Worm (Caenorhabditis elegans) whole organism, early embryonic: ENCODE measurements around the gene fbxa-94.

Experiments
- B0310.2 ChIP-seq: sonication (generic microtip); optimal IDR thresholded peaks from 2 replicates; lab custom pipeline; 2016; ENCODE audit warnings: mild to moderate bottlenecking, missing genetic modification characterization, missing compliant biosample characterization
- F13C5.2 ChIP-seq: sonication (generic microtip); optimal IDR thresholded peaks from 2 replicates; lab custom pipeline; 2017; ENCODE audit warnings: mild to moderate bottlenecking, missing genetic modification characterization, inconsistent platforms, missing compliant biosample characterization
- aly-1 ChIP-seq: sonication (generic microtip); optimal IDR thresholded peaks from 2 replicates; lab custom pipeline; 2016; ENCODE audit warnings: missing genetic modification characterization, missing compliant biosample characterization
- ama-1 ChIP-seq: fragments of 150-350 bp; optimal IDR thresholded peaks from 2 replicates; lab custom pipeline; 2014
- ceh-13 ChIP-seq: fragments of 200-800 bp; sonication (Bioruptor generic); optimal IDR thresholded peaks from 2 replicates; lab custom pipeline; 2018; ENCODE audit warnings: mild to moderate bottlenecking, missing genetic modification characterization, missing compliant biosample characterization
- ceh-36 ChIP-seq: sonication (generic microtip); optimal IDR thresholded peaks from 2 replicates; lab custom pipeline; 2016; ENCODE audit warnings: missing genetic modification characterization, inconsistent platforms, missing compliant biosample characterization
- ets-7 ChIP-seq: sonication (generic microtip); optimal IDR thresholded peaks from 2 replicates; lab custom pipeline; 2016; ENCODE audit warnings: missing genotype, missing genetic modification characterization, missing compliant biosample characterization
- flt-1 ChIP-seq: fragments of 200-800 bp; sonication (Bioruptor generic); IDR thresholded peaks from 2 replicates; pipeline ENCODE4 v1.3.6; 2022; ENCODE audit warnings: missing genetic modification characterization, missing compliant biosample characterization
- hmbx-1 ChIP-seq: sonication (generic microtip); optimal IDR thresholded peaks from 2 replicates; lab custom pipeline; 2016; ENCODE audit warnings: mild to moderate bottlenecking, missing genetic modification characterization, missing compliant biosample characterization
- hmg-4 ChIP-seq: fragments of 200-800 bp; sonication (Bioruptor generic); optimal IDR thresholded peaks from 2 replicates; lab custom pipeline; 2018; ENCODE audit warnings: mild to moderate bottlenecking, missing genetic modification characterization, missing compliant biosample characterization
- hnd-1 ChIP-seq: sonication (generic microtip); optimal IDR thresholded peaks from 2 replicates; lab custom pipeline; 2016; ENCODE audit warnings: missing genetic modification characterization, missing compliant biosample characterization
- pes-1 ChIP-seq: fragments of 200-800 bp; sonication (Bioruptor generic); IDR thresholded peaks from 2 replicates; pipeline ENCODE4 v1.3.6; 2022; ENCODE audit warnings: missing genetic modification reagents, missing genetic modification characterization, missing compliant biosample characterization
- scrt-1 ChIP-seq: fragments of 200-800 bp; sonication (Bioruptor generic); IDR thresholded peaks from 2 replicates; pipeline ENCODE4 v1.3.6; 2022; ENCODE audit warnings: missing genetic modification characterization, missing compliant biosample characterization
- sea-1 ChIP-seq: fragments of 200-800 bp; sonication (Bioruptor generic); conservative IDR thresholded peaks from 2 replicates; pipeline ENCODE4 v1.3.6; 2022; ENCODE audit warnings: missing genetic modification characterization, missing compliant biosample characterization
- tbx-11 ChIP-seq: fragments of 200-800 bp; sonication (Bioruptor generic); IDR thresholded peaks from 2 replicates; pipeline ENCODE4 v1.3.6; 2022; ENCODE audit warnings: missing genetic modification characterization, missing compliant biosample characterization
- tbx-37 ChIP-seq: fragments of 200-800 bp; sonication (Bioruptor generic); conservative IDR thresholded peaks from 2 replicates; pipeline ENCODE4 v1.3.6; 2022; ENCODE audit warnings: missing genetic modification reagents, missing genetic modification characterization, missing compliant biosample characterization
- tra-4 ChIP-seq: sonication (generic microtip); optimal IDR thresholded peaks from 2 replicates; lab custom pipeline; 2017; ENCODE audit warnings: missing genetic modification characterization, missing compliant biosample characterization

Gene fbxa-94

DNA sequence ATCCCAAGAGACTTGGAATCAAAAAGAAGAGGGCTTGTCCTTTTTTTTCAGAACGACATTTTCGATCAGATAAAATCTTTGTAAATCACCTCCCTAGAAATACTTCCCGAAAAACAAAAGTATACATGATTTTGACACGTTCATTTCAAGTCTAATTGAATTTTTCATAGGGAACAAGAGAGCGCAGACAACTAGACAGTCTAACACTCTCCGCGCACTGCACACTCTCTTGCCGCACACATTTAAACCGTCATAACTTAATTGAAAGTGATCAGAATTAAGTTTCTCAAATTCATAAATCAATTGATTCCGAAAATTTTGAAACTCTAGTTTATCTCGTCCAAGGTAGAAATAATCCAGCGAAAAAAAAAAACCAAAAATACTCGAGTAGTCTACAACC, 13.0 kb upstream of the fbxa-94 start:
- no peak for TF ChIP-seq hnd-1 (tag; lab: Kevin White, UChicago)
- TF ChIP-seq ceh-36, result no peak
- TF ChIP-seq ets-7 (tag; lab: Kevin White, UChicago), result no peak
- no peak for TF ChIP-seq hmg-4 (GFP tag; lab: Kevin White, UChicago)
- TF ChIP-seq tbx-37 (GFP tag; lab: Robert Waterston, UW), result no peak
- no peak for TF ChIP-seq tra-4 (tag; lab: Kevin White, UChicago)
- no peak for TF ChIP-seq flt-1 (GFP tag; lab: Robert Waterston, UW)

DNA sequence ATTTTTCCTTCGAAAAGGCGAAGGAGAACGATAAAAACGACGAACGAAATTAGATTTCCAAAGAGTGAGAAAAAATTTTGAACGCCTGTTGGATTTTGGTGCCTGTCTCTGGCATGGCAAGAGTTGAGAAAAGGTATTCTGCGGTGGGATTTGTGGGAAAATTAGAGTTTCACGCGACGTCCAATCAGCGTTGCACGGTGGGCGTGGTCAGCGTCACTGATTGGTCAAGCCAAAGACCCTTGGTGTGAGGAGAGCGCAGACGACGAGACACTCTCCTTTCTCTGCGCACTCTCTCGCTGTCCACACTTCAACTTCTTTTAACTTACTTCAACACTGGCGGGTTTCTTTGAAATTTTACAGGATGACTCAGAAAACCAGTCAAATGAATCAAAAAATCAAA, 10.2 kb upstream of the fbxa-94 start:
- no peak for TF ChIP-seq flt-1 (GFP tag; lab: Robert Waterston, UW)
- TF ChIP-seq ama-1 (lab: Kevin White, UChicago), result no peak
- no peak for TF ChIP-seq pes-1
- no peak for TF ChIP-seq hmg-4 (GFP tag; lab: Kevin White, UChicago)
- no peak for TF ChIP-seq hmbx-1 (tag; lab: Kevin White, UChicago)
- no peak for TF ChIP-seq sea-1
- no peak for TF ChIP-seq F13C5.2 (tag; lab: Kevin White, UChicago)
- TF ChIP-seq tbx-11 (GFP tag; lab: Robert Waterston, UW), result no peak
- TF ChIP-seq tbx-37 (GFP tag; lab: Robert Waterston, UW), result no peak
- no peak for TF ChIP-seq ceh-36
- no peak for TF ChIP-seq tra-4 (tag; lab: Kevin White, UChicago)
- no peak for TF ChIP-seq scrt-1 (GFP tag; lab: Robert Waterston, UW)
- TF ChIP-seq B0310.2 (tag; lab: Kevin White, UChicago), result no peak
- no peak for TF ChIP-seq hnd-1 (tag; lab: Kevin White, UChicago)
- no peak for TF ChIP-seq aly-1 (tag; lab: Kevin White, UChicago)
- no peak for TF ChIP-seq ceh-13
- no peak for TF ChIP-seq ets-7 (tag; lab: Kevin White, UChicago)

DNA sequence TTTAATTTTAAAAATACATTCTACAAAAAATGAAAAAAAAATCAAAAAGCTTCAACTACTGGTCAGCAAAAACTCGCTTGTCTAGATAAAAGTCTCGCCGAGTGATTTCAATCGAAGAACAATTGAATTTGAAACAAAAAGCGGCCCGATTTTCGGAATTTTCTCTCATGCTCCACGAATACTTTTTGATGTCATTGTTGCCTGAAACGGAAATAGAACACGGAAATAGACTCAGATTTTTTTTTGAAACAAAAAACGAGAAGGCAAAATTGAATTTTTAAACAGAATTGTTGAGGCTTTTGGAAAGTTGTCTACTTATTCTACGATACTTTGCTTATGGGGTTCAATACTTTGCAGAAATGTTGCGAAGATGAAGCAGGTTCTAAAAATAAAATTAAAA, 9.2 kb upstream of the fbxa-94 start:
- no peak for TF ChIP-seq sea-1
- TF ChIP-seq hnd-1 (tag; lab: Kevin White, UChicago), result no peak
- TF ChIP-seq B0310.2 (tag; lab: Kevin White, UChicago), result no peak
- no peak for TF ChIP-seq F13C5.2 (tag; lab: Kevin White, UChicago)

DNA sequence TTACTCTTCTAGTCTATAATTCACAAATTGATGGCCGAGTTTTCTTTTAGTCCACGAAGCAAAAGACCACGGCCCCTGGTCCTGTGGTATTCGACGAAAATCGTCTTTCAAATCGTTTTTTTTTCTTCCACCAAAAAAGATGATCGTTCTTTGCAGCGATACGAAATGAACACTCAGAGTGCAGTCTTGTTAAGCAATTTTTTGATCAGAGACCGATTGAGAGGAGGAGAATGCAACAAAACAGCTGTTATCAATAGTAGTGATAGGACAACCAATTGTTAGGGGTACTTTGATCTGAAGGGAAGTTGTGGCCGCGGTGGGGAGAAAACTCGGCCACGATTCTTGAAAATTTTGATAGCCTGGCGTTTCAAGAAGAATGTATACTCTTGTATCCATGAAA, 8.7 kb upstream of the fbxa-94 start:
- TF ChIP-seq hmbx-1 (tag; lab: Kevin White, UChicago) (no peak), aly-1 (tag; lab: Kevin White, UChicago) (no peak)

DNA sequence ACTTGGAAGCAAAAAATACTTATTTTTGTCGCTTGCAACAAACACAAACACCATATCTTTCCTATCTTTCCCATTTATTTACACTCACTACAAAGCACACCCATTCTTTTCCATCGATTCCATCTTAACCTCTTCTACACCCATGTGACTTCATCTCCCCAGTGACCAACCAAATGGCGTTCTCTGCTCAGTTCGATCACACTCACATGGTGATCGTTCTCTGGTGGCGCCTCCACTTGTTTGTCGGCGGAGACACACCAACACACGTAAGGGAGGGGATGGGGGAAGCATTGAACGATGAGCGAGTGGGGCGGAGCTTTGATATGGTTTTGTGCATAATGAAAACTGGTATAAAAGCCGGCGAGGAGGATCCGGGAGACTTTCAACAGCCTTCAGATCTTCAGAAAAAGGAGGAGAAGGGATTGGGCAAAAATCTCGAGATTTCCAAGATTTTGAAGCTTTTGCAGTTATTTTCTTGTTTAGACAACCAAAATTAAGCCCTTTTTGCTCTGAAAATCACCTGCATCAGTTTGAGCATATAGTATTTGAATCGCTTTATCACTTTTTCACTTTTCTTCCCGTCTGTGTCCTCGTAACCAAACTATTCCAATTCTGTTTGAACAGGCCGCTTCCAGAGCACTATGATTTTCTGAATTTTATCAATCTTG, 6.1 kb upstream of the fbxa-94 start:
- TF ChIP-seq hnd-1 (tag; lab: Kevin White, UChicago) (no peak), ceh-36 (no peak), pes-1 (no peak)

ce11 chrV:15567344-15567804, 5.3 kb upstream of the fbxa-94 start, which contains the start of gene acs-2:
Gene acs-2, plus strand, starts transcription at chrV:15567394.
- TF ChIP-seq hmbx-1 (tag; lab: Kevin White, UChicago), result no peak
- no peak for TF ChIP-seq ceh-36
- no peak for TF ChIP-seq hnd-1 (tag; lab: Kevin White, UChicago)
- no peak for TF ChIP-seq pes-1
- TF ChIP-seq B0310.2 (tag; lab: Kevin White, UChicago), result no peak
- no peak for TF ChIP-seq tbx-37 (GFP tag; lab: Robert Waterston, UW)

DNA sequence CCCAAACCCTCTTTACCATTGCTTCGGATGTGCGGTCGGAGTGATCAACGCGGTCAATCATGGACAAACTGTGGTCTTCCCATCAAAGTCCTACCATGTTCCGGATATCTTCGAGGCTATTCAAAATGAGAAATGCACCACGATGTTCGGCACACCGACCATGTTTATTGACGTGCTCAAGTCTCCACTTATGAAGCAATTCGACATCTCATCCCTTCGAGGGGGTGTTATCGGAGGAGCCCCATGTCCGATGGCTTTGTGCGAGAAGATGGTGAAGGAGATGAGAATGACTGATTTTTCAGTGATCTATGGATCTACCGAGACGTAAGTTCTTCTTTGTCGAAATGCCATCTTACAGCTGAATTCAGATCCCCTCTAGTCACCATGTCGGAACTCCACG, 4.3 kb upstream of the fbxa-94 start:
- TF ChIP-seq tbx-37 (GFP tag; lab: Robert Waterston, UW) (no peak), flt-1 (GFP tag; lab: Robert Waterston, UW) (no peak), aly-1 (tag; lab: Kevin White, UChicago) (no peak), ceh-13 (no peak), ceh-36 (no peak), tra-4 (tag; lab: Kevin White, UChicago) (no peak), B0310.2 (tag; lab: Kevin White, UChicago) (no peak), hmbx-1 (tag; lab: Kevin White, UChicago) (no peak), pes-1 (no peak), ets-7 (tag; lab: Kevin White, UChicago) (no peak), hmg-4 (GFP tag; lab: Kevin White, UChicago) (no peak), scrt-1 (GFP tag; lab: Robert Waterston, UW) (no peak), hnd-1 (tag; lab: Kevin White, UChicago) (no peak), F13C5.2 (tag; lab: Kevin White, UChicago) (no peak), ama-1 (lab: Kevin White, UChicago) (no peak), tbx-11 (GFP tag; lab: Robert Waterston, UW) (no peak), sea-1 (no peak)

- TF ChIP-seq hmg-4 (GFP tag; lab: Kevin White, UChicago) (no peak), ceh-36 (no peak), F13C5.2 (tag; lab: Kevin White, UChicago) (no peak), hnd-1 (tag; lab: Kevin White, UChicago) (no peak), tbx-37 (GFP tag; lab: Robert Waterston, UW) (no peak), hmbx-1 (tag; lab: Kevin White, UChicago) (no peak), flt-1 (GFP tag; lab: Robert Waterston, UW) (no peak), ceh-13 (no peak), sea-1 (no peak)
Observed at ce11 chrV:15569702-15570430, 2.8 kb upstream of the fbxa-94 start, which contains the start of gene lsm-5. Gene lsm-5, plus strand, starts transcription at chrV:15570380.
